Fruit fly (Drosophila melanogaster) whole organism, embryonic: ENCODE results near the gene JIL-1.

Source experiments
- Abd-B ChIP-seq: fragments of 200-800 bp; sonication (Bioruptor generic); optimal IDR thresholded peaks from 2 replicates; lab custom pipeline; 2018; ENCODE audit warnings: missing biosample characterization, mild to moderate bottlenecking, missing genetic modification characterization, moderate library complexity
- Ada2b ChIP-seq: fragments of 200-800 bp; sonication (Bioruptor generic); IDR thresholded peaks from 2 replicates; pipeline ENCODE4 v1.3.6; 2022; ENCODE audit warnings: missing biosample characterization, missing genetic modification characterization
- C15 ChIP-seq: fragments of 200-800 bp; sonication (Bioruptor generic); IDR thresholded peaks from 3 replicates; pipeline ENCODE4 v1.3.6; 2022; ENCODE audit warnings: missing biosample characterization, missing genetic modification characterization
- CG10267 ChIP-seq: fragments of 200-800 bp; sonication (Bioruptor generic); optimal IDR thresholded peaks from 2 replicates; lab custom pipeline; 2018; ENCODE audit warnings: missing biosample characterization, mild to moderate bottlenecking, missing genetic modification characterization, moderate library complexity
- CG12155 ChIP-seq: fragments of 200-800 bp; sonication (Bioruptor generic); optimal IDR thresholded peaks from 3 replicates; lab custom pipeline; 2016; ENCODE audit warnings: missing biosample characterization, missing genetic modification characterization
- CG12219 ChIP-seq: fragments of 200-800 bp; sonication (Bioruptor generic); optimal IDR thresholded peaks from 3 replicates; lab custom pipeline; 2018; ENCODE audit warnings: missing biosample characterization, mild to moderate bottlenecking, missing genetic modification characterization
- CG12659 ChIP-seq: fragments of 200-800 bp; sonication (Bioruptor generic); optimal IDR thresholded peaks from 3 replicates; lab custom pipeline; 2017; ENCODE audit warnings: mild to moderate bottlenecking, missing biosample characterization, missing genetic modification reagents, missing genetic modification characterization
- CG15073 ChIP-seq: fragments of 200-800 bp; sonication (Bioruptor generic); optimal IDR thresholded peaks from 2 replicates; lab custom pipeline; 2016; ENCODE audit warnings: missing biosample characterization, missing genetic modification characterization
- CG15269 ChIP-seq: fragments of 200-800 bp; sonication (Bioruptor generic); optimal IDR thresholded peaks from 2 replicates; lab custom pipeline; 2018; ENCODE audit warnings: missing biosample characterization, mild to moderate bottlenecking, missing genetic modification characterization, moderate library complexity
- CG18262 ChIP-seq: fragments of 200-800 bp; optimal IDR thresholded peaks from 3 replicates; lab custom pipeline; 2019; ENCODE audit warnings: missing biosample characterization, mild to moderate bottlenecking, missing genetic modification characterization, moderate library complexity
- CG2875 ChIP-seq: fragments of 200-800 bp; sonication (Bioruptor generic); optimal IDR thresholded peaks from 2 replicates; lab custom pipeline; 2017; ENCODE audit warnings: missing biosample characterization, mild to moderate bottlenecking, missing genetic modification characterization, missing genetic modification reagents
- CG30020 ChIP-seq: fragments of 200-800 bp; optimal IDR thresholded peaks from 2 replicates; lab custom pipeline; 2019; ENCODE audit warnings: missing biosample characterization, mild to moderate bottlenecking, missing genetic modification characterization, moderate library complexity
- CG31441 ChIP-seq: fragments of 200-800 bp; sonication (Bioruptor generic); IDR thresholded peaks from 2 replicates; pipeline ENCODE4 v1.3.6; 2022; ENCODE audit warnings: missing biosample characterization, missing genetic modification characterization
- CG3163 ChIP-seq: fragments of 200-800 bp; sonication (Bioruptor generic); optimal IDR thresholded peaks from 3 replicates; lab custom pipeline; 2016; ENCODE audit warnings: missing biosample characterization, missing genetic modification characterization
- CG7271 ChIP-seq: fragments of 200-800 bp; sonication (Bioruptor generic); optimal IDR thresholded peaks from 2 replicates; lab custom pipeline; 2018; ENCODE audit warnings: missing biosample characterization, mild to moderate bottlenecking, missing genetic modification characterization, moderate library complexity
- CG7357 ChIP-seq: fragments of 200-800 bp; sonication (Bioruptor generic); IDR thresholded peaks from 3 replicates; pipeline ENCODE4 v1.3.6; 2022; ENCODE audit warnings: missing biosample characterization, missing genetic modification characterization
- CG9727 ChIP-seq: fragments of 200-800 bp; sonication (Bioruptor generic); optimal IDR thresholded peaks from 3 replicates; lab custom pipeline; 2017; ENCODE audit warnings: missing biosample characterization, mild to moderate bottlenecking, missing genetic modification characterization
- Dll ChIP-seq: fragments of 200-800 bp; sonication (Bioruptor generic); IDR thresholded peaks from 4 replicates; pipeline ENCODE4 v1.3.6; 2022; ENCODE audit warnings: missing biosample characterization, missing genetic modification characterization; ENCODE audit not compliant: partially characterized antibody
- Dref ChIP-seq: fragments of 200-800 bp; sonication (Bioruptor generic); IDR thresholded peaks from 2 replicates; pipeline ENCODE4 v1.3.6; 2022; ENCODE audit warnings: missing biosample characterization, missing genetic modification characterization
- Eip74EF ChIP-seq, 2 experiments: fragments of 200-800 bp in 1 of 2; fragments of >200 bp in 1 of 2; sonication (Bioruptor generic) in 1 of 2; optimal IDR thresholded peaks; 2 replicates each; lab custom pipeline; 2017 to 2019; ENCODE audit warnings: missing biosample characterization in 2 of 2, missing genetic modification characterization in 2 of 2, mild to moderate bottlenecking in 1 of 2, moderate library complexity in 1 of 2
- Fer2 ChIP-seq: fragments of 200-800 bp; sonication (Bioruptor generic); optimal IDR thresholded peaks from 2 replicates; lab custom pipeline; 2018; ENCODE audit warnings: missing biosample characterization, mild to moderate bottlenecking, missing genetic modification characterization, moderate library complexity
- GATAe ChIP-seq: fragments of 200-800 bp; sonication (Bioruptor generic); conservative IDR thresholded peaks from 2 replicates; pipeline ENCODE4 v1.3.6; 2022; ENCODE audit warnings: missing biosample characterization, missing genetic modification characterization
- H2.0 ChIP-seq: fragments of 200-800 bp; sonication (Bioruptor generic); IDR thresholded peaks from 2 replicates; pipeline ENCODE4 v1.3.6; 2022; ENCODE audit warnings: missing biosample characterization, missing genetic modification characterization
- HLHmδ ChIP-seq: fragments of 200-800 bp; sonication (Bioruptor generic); optimal IDR thresholded peaks from 2 replicates; lab custom pipeline; 2018; ENCODE audit warnings: missing biosample characterization, mild to moderate bottlenecking, missing genetic modification characterization, moderate library complexity
- Hmr ChIP-seq: fragments of 200-800 bp; sonication (Bioruptor generic); optimal IDR thresholded peaks from 3 replicates; lab custom pipeline; 2017; ENCODE audit warnings: mild to moderate bottlenecking, missing biosample characterization, missing genetic modification reagents, missing genetic modification characterization
- MESR4 ChIP-seq: fragments of 200-800 bp; sonication (Bioruptor generic); optimal IDR thresholded peaks from 2 replicates; lab custom pipeline; 2018; ENCODE audit warnings: missing biosample characterization, mild to moderate bottlenecking, missing genetic modification characterization, moderate library complexity
- Max ChIP-seq: fragments of 200-800 bp; sonication (Bioruptor generic); optimal IDR thresholded peaks from 2 replicates; lab custom pipeline; 2016; ENCODE audit warnings: missing biosample characterization, mild to moderate bottlenecking, missing genetic modification characterization
- Oaz ChIP-seq: fragments of 200-800 bp; sonication (Bioruptor generic); IDR thresholded peaks from 2 replicates; pipeline ENCODE4 v1.3.6; 2022; ENCODE audit warnings: missing biosample characterization, missing genetic modification characterization
- Ravus ChIP-seq: fragments of 200-800 bp; sonication (Bioruptor generic); IDR thresholded peaks from 2 replicates; pipeline ENCODE4 v1.3.6; 2022; ENCODE audit warnings: missing biosample characterization, missing genetic modification characterization
- Six4 ChIP-seq: fragments of 200-800 bp; sonication (Bioruptor generic); optimal IDR thresholded peaks from 2 replicates; lab custom pipeline; 2016; ENCODE audit warnings: missing biosample characterization, missing genetic modification characterization
- Tbp ChIP-seq: fragments of >200 bp; optimal IDR thresholded peaks from 2 replicates; lab custom pipeline; 2018; ENCODE audit warnings: missing biosample characterization, missing genetic modification characterization
- ab ChIP-seq: fragments of 200-800 bp; sonication (Bioruptor generic); optimal IDR thresholded peaks from 2 replicates; lab custom pipeline; 2016; ENCODE audit warnings: missing biosample characterization, missing genetic modification characterization
- ara ChIP-seq: fragments of 200-800 bp; sonication (Bioruptor generic); IDR thresholded peaks from 2 replicates; pipeline ENCODE4 v1.3.6; 2022; ENCODE audit warnings: missing biosample characterization, missing genetic modification characterization
- cas ChIP-seq: fragments of 200-800 bp; sonication (Bioruptor generic); IDR thresholded peaks from 2 replicates; pipeline ENCODE4 v1.3.6; 2022; ENCODE audit warnings: missing biosample characterization, missing genetic modification characterization
- corto ChIP-seq: fragments of 200-800 bp; sonication (Bioruptor generic); optimal IDR thresholded peaks from 2 replicates; lab custom pipeline; 2016; ENCODE audit warnings: missing biosample characterization, mild to moderate bottlenecking, missing genetic modification characterization, moderate library complexity
- crc ChIP-seq: fragments of 200-800 bp; sonication (Bioruptor generic); optimal IDR thresholded peaks from 2 replicates; lab custom pipeline; 2016; ENCODE audit warnings: missing biosample characterization, missing genetic modification characterization
- dmrt99B ChIP-seq: fragments of 200-800 bp; sonication (Bioruptor generic); optimal IDR thresholded peaks from 2 replicates; lab custom pipeline; 2018; ENCODE audit warnings: missing biosample characterization, mild to moderate bottlenecking, missing genetic modification characterization, moderate library complexity
- en ChIP-seq: fragments of 200-800 bp; sonication (Bioruptor generic); optimal IDR thresholded peaks from 2 replicates; lab custom pipeline; 2016; ENCODE audit warnings: missing biosample characterization, missing genetic modification characterization
- fru ChIP-seq: fragments of >200 bp; optimal IDR thresholded peaks from 2 replicates; lab custom pipeline; 2017
- gem ChIP-seq: fragments of 200-800 bp; sonication (Bioruptor generic); optimal IDR thresholded peaks from 2 replicates; lab custom pipeline; 2019; ENCODE audit warnings: missing biosample characterization, mild to moderate bottlenecking, missing genetic modification characterization, moderate library complexity
- gfzf ChIP-seq: fragments of 200-800 bp; sonication (Bioruptor generic); optimal IDR thresholded peaks from 2 replicates; lab custom pipeline; 2016; ENCODE audit warnings: missing biosample characterization, mild to moderate bottlenecking, missing genetic modification characterization, moderate library complexity
- hbn ChIP-seq: fragments of 200-800 bp; sonication (Bioruptor generic); IDR thresholded peaks from 2 replicates; pipeline ENCODE4 v1.3.6; 2022; ENCODE audit warnings: missing biosample characterization, missing genetic modification characterization; ENCODE audit not compliant: partially characterized antibody
- her ChIP-seq: fragments of 200-800 bp; sonication (Bioruptor generic); optimal IDR thresholded peaks from 2 replicates; lab custom pipeline; 2016; ENCODE audit warnings: missing biosample characterization, missing genetic modification characterization
- jing ChIP-seq: fragments of 200-800 bp; sonication (Bioruptor generic); optimal IDR thresholded peaks from 2 replicates; lab custom pipeline; 2018; ENCODE audit warnings: missing biosample characterization, mild to moderate bottlenecking, missing genetic modification characterization
- lab ChIP-seq: fragments of 200-800 bp; sonication (Bioruptor generic); optimal IDR thresholded peaks from 3 replicates; lab custom pipeline; 2017; ENCODE audit warnings: missing biosample characterization, missing genetic modification characterization, mild to moderate bottlenecking, moderate library complexity, missing genetic modification reagents
- peb ChIP-seq: fragments of 200-800 bp; sonication (Bioruptor generic); IDR thresholded peaks from 2 replicates; pipeline ENCODE4 v1.3.6; 2022; ENCODE audit warnings: missing biosample characterization, missing genetic modification characterization
- pzg ChIP-seq: fragments of 200-800 bp; sonication (Bioruptor generic); optimal IDR thresholded peaks from 3 replicates; lab custom pipeline; 2018; ENCODE audit warnings: missing biosample characterization, mild to moderate bottlenecking, missing genetic modification characterization, moderate library complexity
- rib ChIP-seq: fragments of 200-800 bp; sonication (Bioruptor generic); IDR thresholded peaks from 2 replicates; pipeline ENCODE4 v1.3.6; 2022; ENCODE audit warnings: missing biosample characterization, missing genetic modification characterization
- tgo ChIP-seq: fragments of 200-800 bp; sonication (Bioruptor generic); IDR thresholded peaks from 3 replicates; pipeline ENCODE4 v1.3.6; 2022; ENCODE audit warnings: missing biosample characterization, missing genetic modification characterization

Gene JIL-1

DNA sequence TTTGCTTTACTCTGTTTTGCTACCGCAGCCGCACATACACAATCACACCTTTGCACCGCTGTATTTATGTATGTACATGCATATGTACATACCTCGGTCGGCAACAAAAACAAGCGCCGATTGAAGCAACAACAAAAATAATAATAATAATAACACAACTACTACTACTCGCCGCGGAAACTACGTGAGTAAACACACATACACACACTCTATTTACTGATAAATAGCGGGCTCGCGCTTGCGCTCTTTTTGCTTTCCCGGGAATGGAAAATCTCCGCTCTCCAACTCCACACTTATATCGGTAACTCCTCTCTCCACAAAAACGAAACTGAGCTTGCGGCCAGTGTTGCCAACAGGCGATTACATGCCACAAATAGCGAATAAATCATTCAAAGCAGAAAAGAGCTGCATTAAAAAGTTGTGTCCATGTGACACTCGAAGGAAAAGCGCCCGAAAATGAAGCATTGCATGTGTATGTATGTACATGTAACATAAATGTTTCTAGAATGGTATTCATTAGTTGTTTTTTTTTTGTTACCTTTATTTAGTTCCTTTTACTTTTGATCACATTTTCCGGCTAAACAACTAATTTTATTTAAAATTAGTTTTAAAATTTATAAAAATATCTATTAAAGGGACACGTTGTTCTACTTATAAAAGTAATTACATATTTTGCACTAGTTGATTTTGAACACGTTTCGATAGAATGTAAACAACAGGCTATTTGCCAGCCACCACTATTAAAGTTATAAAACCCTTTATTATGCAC lies 25.8 kb upstream of the JIL-1 start (continued):
- TF ChIP-seq CG12155 (GFP tag; lab: Kevin White, UChicago): peak; percentile 61
- peak; percentile 92 for TF ChIP-seq lab (GFP tag; lab: Kevin White, UChicago)
- TF ChIP-seq CG31441 (GFP tag; lab: Robert Waterston, UW): peak; percentile 25
- peak; percentile 57; the same call in 1 of the 2 replicates for TF ChIP-seq H2.0 (GFP tag; lab: Robert Waterston, UW)
- no peak for TF ChIP-seq Dref
- TF ChIP-seq peb (GFP tag; lab: Robert Waterston, UW): no peak
- no peak for TF ChIP-seq GATAe (GFP tag; lab: Robert Waterston, UW)
- TF ChIP-seq hbn (GFP tag; lab: Robert Waterston, UW): 0 out of 2 replicates have a peak, but pooled peaks have one; percentile 35
- TF ChIP-seq fru (lab: Kevin White, UChicago): no peak
- TF ChIP-seq Oaz (GFP tag; lab: Robert Waterston, UW): no peak
- TF ChIP-seq jing (GFP tag; lab: Kevin White, UChicago): no peak
- TF ChIP-seq ab (GFP tag; lab: Kevin White, UChicago): no peak
- TF ChIP-seq Ravus (GFP tag; lab: Robert Waterston, UW): no peak
- TF ChIP-seq corto: peak; percentile 74
- TF ChIP-seq her: peak; percentile 1
- peak; percentile 30 for TF ChIP-seq CG18262 (tag; lab: Kevin White, UChicago)
- TF ChIP-seq dmrt99B: peak; percentile 56
- TF ChIP-seq en (GFP tag; lab: Kevin White, UChicago): peak; percentile 47
- TF ChIP-seq HLHmδ: peak; percentile 81
- no peak for TF ChIP-seq Ada2b (GFP tag; lab: Robert Waterston, UW)
- TF ChIP-seq CG30020 (tag; lab: Kevin White, UChicago): no peak
- TF ChIP-seq Six4 (GFP tag; lab: Kevin White, UChicago): no peak
- no peak for TF ChIP-seq cas
- no peak for TF ChIP-seq gfzf (GFP tag; lab: Kevin White, UChicago)
- TF ChIP-seq Max (GFP tag; lab: Kevin White, UChicago): peak; percentile 49
- TF ChIP-seq crc (GFP tag; lab: Kevin White, UChicago): peak; percentile 64
- TF ChIP-seq Hmr: peak; percentile 89
- peak; percentile 56 for TF ChIP-seq CG12659 (GFP tag; lab: Kevin White, UChicago)
- peak; percentile 14 for TF ChIP-seq pzg (GFP tag; lab: Kevin White, UChicago)
- TF ChIP-seq CG7357 (GFP tag; lab: Robert Waterston, UW): no peak
- TF ChIP-seq CG9727 (GFP tag; lab: Kevin White, UChicago): peak; percentile 77
- peak; percentile 51 for TF ChIP-seq Fer2
- peak; percentile 72 for TF ChIP-seq CG3163
- TF ChIP-seq CG15269: peak; percentile 62
- TF ChIP-seq Abd-B (GFP tag; lab: Kevin White, UChicago): no peak
- peak; percentile 76 for TF ChIP-seq CG12219
- no peak for TF ChIP-seq CG15073 (GFP tag; lab: Kevin White, UChicago)
- TF ChIP-seq C15 (GFP tag; lab: Robert Waterston, UW): 0 out of 3 replicates have a peak, but pooled peaks have one; percentile 66
- TF ChIP-seq gem (tag; lab: Kevin White, UChicago): peak; percentile 63
- peak; percentile 71 for TF ChIP-seq CG7271
- peak in 1 of 2 experiments; percentile 75 for TF ChIP-seq Eip74EF (GFP tag; optimal IDR thresholded peaks at IDR 0.05; lab: Kevin White, UChicago)
- peak; percentile 76 for TF ChIP-seq ara (GFP tag; lab: Robert Waterston, UW)
- no peak for TF ChIP-seq Tbp (GFP tag; lab: Kevin White, UChicago)
- no peak for TF ChIP-seq Dll (GFP tag; lab: Robert Waterston, UW)
- TF ChIP-seq rib (GFP tag; lab: Robert Waterston, UW): peak; percentile 89
- peak; percentile 41 for TF ChIP-seq MESR4 (GFP tag; lab: Kevin White, UChicago)
- TF ChIP-seq CG10267: peak; percentile 25
- peak; percentile 84 for TF ChIP-seq CG2875 (GFP tag; lab: Kevin White, UChicago)
- peak; percentile 27; the same call in 1 of the 3 replicates for TF ChIP-seq tgo (GFP tag; lab: Robert Waterston, UW)
